Fruit fly (Drosophila melanogaster) whole organism, embryonic: ENCODE results near the gene SNRPG.

ENCODE experiments used
- Abd-B ChIP-seq: fragments of 200-800 bp; sonication (Bioruptor generic); optimal IDR thresholded peaks from 2 replicates; lab custom pipeline; 2018; ENCODE audit warnings: missing biosample characterization, mild to moderate bottlenecking, missing genetic modification characterization, moderate library complexity
- Aef1 ChIP-seq: fragments of 200-800 bp; sonication (Bioruptor generic); IDR thresholded peaks from 3 replicates; pipeline ENCODE4 v1.3.6; 2022; ENCODE audit warnings: missing biosample characterization, missing genetic modification characterization
- Bteb2 ChIP-seq: fragments of 200-800 bp; sonication (Bioruptor generic); optimal IDR thresholded peaks from 2 replicates; lab custom pipeline; 2016; ENCODE audit warnings: missing biosample characterization, missing genetic modification characterization
- CG10431 ChIP-seq: fragments of 200-800 bp; sonication (Bioruptor generic); optimal IDR thresholded peaks from 3 replicates; lab custom pipeline; 2018; ENCODE audit warnings: missing biosample characterization, mild to moderate bottlenecking, missing genetic modification characterization
- CG11560 ChIP-seq: fragments of 200-800 bp; sonication (Bioruptor generic); IDR thresholded peaks from 3 replicates; pipeline ENCODE4 v1.3.6; 2022; ENCODE audit warnings: missing biosample characterization, missing genetic modification characterization
- CG11695 ChIP-seq: fragments of 200-800 bp; sonication (Bioruptor generic); IDR thresholded peaks from 3 replicates; pipeline ENCODE4 v1.3.6; 2022; ENCODE audit warnings: missing biosample characterization, missing genetic modification characterization
- CG11723 ChIP-seq: fragments of 200-800 bp; sonication (Bioruptor generic); optimal IDR thresholded peaks from 2 replicates; lab custom pipeline; 2017; ENCODE audit warnings: missing biosample characterization, mild to moderate bottlenecking, missing genetic modification characterization
- CG12219 ChIP-seq: fragments of 200-800 bp; sonication (Bioruptor generic); optimal IDR thresholded peaks from 3 replicates; lab custom pipeline; 2018; ENCODE audit warnings: missing biosample characterization, mild to moderate bottlenecking, missing genetic modification characterization
- CG13287 ChIP-seq: fragments of 200-800 bp; sonication (Bioruptor generic); IDR thresholded peaks from 2 replicates; pipeline ENCODE4 v1.3.6; 2022; ENCODE audit warnings: missing biosample characterization, missing genetic modification characterization; ENCODE audit not compliant: partially characterized antibody
- CG13424 ChIP-seq: fragments of 200-800 bp; sonication (Bioruptor generic); optimal IDR thresholded peaks from 2 replicates; lab custom pipeline; 2019; ENCODE audit warnings: missing biosample characterization, mild to moderate bottlenecking, missing genetic modification characterization, moderate library complexity
- CG14860 ChIP-seq: fragments of 200-800 bp; sonication (Bioruptor generic); IDR thresholded peaks from 3 replicates; pipeline ENCODE4 v1.3.6; 2022; ENCODE audit warnings: missing biosample characterization, missing genetic modification characterization; ENCODE audit not compliant: partially characterized antibody
- CG15696 ChIP-seq: fragments of 200-800 bp; sonication (Bioruptor generic); optimal IDR thresholded peaks from 2 replicates; lab custom pipeline; 2019; ENCODE audit warnings: missing biosample characterization, mild to moderate bottlenecking, missing genetic modification characterization, moderate library complexity
- CG16813 ChIP-seq: fragments of 200-800 bp; sonication (Bioruptor generic); IDR thresholded peaks from 3 replicates; pipeline ENCODE4 v1.3.6; 2022; ENCODE audit warnings: missing biosample characterization, missing genetic modification characterization; ENCODE audit not compliant: partially characterized antibody
- CG17328 ChIP-seq: fragments of 200-800 bp; sonication (Bioruptor generic); IDR thresholded peaks from 2 replicates; pipeline ENCODE4 v1.3.6; 2022; ENCODE audit warnings: missing biosample characterization, missing genetic modification characterization
- CG17361 ChIP-seq: fragments of 200-800 bp; sonication (Bioruptor generic); IDR thresholded peaks from 3 replicates; pipeline ENCODE4 v1.3.6; 2022; ENCODE audit warnings: missing biosample characterization, missing genetic modification characterization
- CG2678 ChIP-seq: fragments of 200-800 bp; sonication (Bioruptor generic); optimal IDR thresholded peaks from 3 replicates; lab custom pipeline; 2019; ENCODE audit warnings: missing biosample characterization, mild to moderate bottlenecking, missing genetic modification characterization, moderate library complexity
- CG30403 ChIP-seq: fragments of 200-800 bp; sonication (Bioruptor generic); optimal IDR thresholded peaks from 3 replicates; lab custom pipeline; 2016; ENCODE audit warnings: missing biosample characterization, missing genetic modification characterization
- CG3281 ChIP-seq: fragments of 200-800 bp; sonication (Bioruptor generic); optimal IDR thresholded peaks from 3 replicates; lab custom pipeline; 2017; ENCODE audit warnings: missing biosample characterization, mild to moderate bottlenecking, missing genetic modification characterization
- CG4617 ChIP-seq: fragments of 200-800 bp; sonication (Bioruptor generic); optimal IDR thresholded peaks from 3 replicates; lab custom pipeline; 2016; ENCODE audit warnings: missing biosample characterization, missing genetic modification characterization, borderline replicate concordance
- CG4707 ChIP-seq: fragments of 200-800 bp; sonication (Bioruptor generic); optimal IDR thresholded peaks from 2 replicates; lab custom pipeline; 2018; ENCODE audit warnings: missing biosample characterization, mild to moderate bottlenecking, missing genetic modification characterization, moderate library complexity
- CG6791 ChIP-seq: fragments of 200-800 bp; sonication (Bioruptor generic); IDR thresholded peaks from 3 replicates; pipeline ENCODE4 v1.3.6; 2022; ENCODE audit warnings: missing biosample characterization, missing genetic modification characterization; ENCODE audit not compliant: partially characterized antibody
- CG9797 ChIP-seq: fragments of 200-800 bp; sonication (Bioruptor generic); optimal IDR thresholded peaks from 3 replicates; lab custom pipeline; 2018; ENCODE audit warnings: missing biosample characterization, mild to moderate bottlenecking, missing genetic modification characterization
- CTCF ChIP-seq: fragments of 200-800 bp; sonication (Bioruptor generic); optimal IDR thresholded peaks from 2 replicates; lab custom pipeline; 2017; ENCODE audit warnings: missing biosample characterization, mild to moderate bottlenecking, missing genetic modification characterization, moderate library complexity
- CkIIα-i1 ChIP-seq: fragments of 200-800 bp; sonication (Bioruptor generic); IDR thresholded peaks from 2 replicates; pipeline ENCODE4 v1.3.6; 2022; ENCODE audit warnings: missing biosample characterization, missing genetic modification characterization
- CoRest ChIP-seq: fragments of 200-800 bp; sonication (Bioruptor generic); optimal IDR thresholded peaks from 3 replicates; lab custom pipeline; 2018; ENCODE audit warnings: missing biosample characterization, mild to moderate bottlenecking, missing genetic modification characterization, moderate library complexity
- Ets97D ChIP-seq: fragments of 200-800 bp; sonication (Bioruptor generic); optimal IDR thresholded peaks from 3 replicates; lab custom pipeline; 2016; ENCODE audit warnings: missing biosample characterization, missing genetic modification characterization
- HmgZ ChIP-seq: fragments of 200-800 bp; sonication (Bioruptor generic); optimal IDR thresholded peaks from 2 replicates; lab custom pipeline; 2018; ENCODE audit warnings: missing biosample characterization, mild to moderate bottlenecking, missing genetic modification characterization
- Jarid2 ChIP-seq: fragments of 200-800 bp; sonication (Bioruptor generic); optimal IDR thresholded peaks from 3 replicates; lab custom pipeline; 2017; ENCODE audit warnings: mild to moderate bottlenecking, missing biosample characterization, missing genetic modification reagents, missing genetic modification characterization
- Mrtf ChIP-seq: fragments of 200-800 bp; sonication (Bioruptor generic); IDR thresholded peaks from 3 replicates; pipeline ENCODE4 v1.3.6; 2022; ENCODE audit warnings: missing biosample characterization, missing genetic modification characterization
- Stat92E ChIP-seq, 3 experiments: fragments of >200 bp in 2 of 3; fragments of 200-800 bp in 1 of 3; sonication (Bioruptor generic) in 1 of 3; optimal IDR thresholded peaks; 2 replicates each; lab custom pipeline; 2017 to 2019; ENCODE audit warnings: missing biosample characterization in 3 of 3, missing genetic modification characterization in 3 of 3, mild to moderate bottlenecking in 1 of 3, moderate library complexity in 1 of 3
- Xrp1 ChIP-seq: fragments of 200-800 bp; sonication (Bioruptor generic); IDR thresholded peaks from 2 replicates; pipeline ENCODE4 v1.3.6; 2022; ENCODE audit warnings: missing biosample characterization, missing genetic modification characterization
- ab ChIP-seq: fragments of 200-800 bp; sonication (Bioruptor generic); optimal IDR thresholded peaks from 2 replicates; lab custom pipeline; 2016; ENCODE audit warnings: missing biosample characterization, missing genetic modification characterization
- ap ChIP-seq: fragments of 200-800 bp; sonication (Bioruptor generic); IDR thresholded peaks from 2 replicates; pipeline ENCODE4 v1.3.6; 2022; ENCODE audit warnings: missing biosample characterization, missing genetic modification characterization
- ase ChIP-seq: fragments of 200-800 bp; sonication (Bioruptor generic); IDR thresholded peaks from 3 replicates; pipeline ENCODE4 v1.3.6; 2022; ENCODE audit warnings: missing biosample characterization, missing genetic modification characterization
- crc ChIP-seq: fragments of 200-800 bp; sonication (Bioruptor generic); optimal IDR thresholded peaks from 2 replicates; lab custom pipeline; 2016; ENCODE audit warnings: missing biosample characterization, missing genetic modification characterization
- ftz-f1 ChIP-seq: fragments of 200-800 bp; sonication (Bioruptor generic); optimal IDR thresholded peaks from 2 replicates; lab custom pipeline; 2016; ENCODE audit warnings: missing biosample characterization, missing genetic modification characterization
- gcm ChIP-seq: fragments of 200-800 bp; sonication (Bioruptor generic); optimal IDR thresholded peaks from 2 replicates; lab custom pipeline; 2019; ENCODE audit warnings: missing biosample characterization, mild to moderate bottlenecking, missing genetic modification characterization, moderate library complexity
- gem ChIP-seq: fragments of 200-800 bp; sonication (Bioruptor generic); optimal IDR thresholded peaks from 2 replicates; lab custom pipeline; 2019; ENCODE audit warnings: missing biosample characterization, mild to moderate bottlenecking, missing genetic modification characterization, moderate library complexity
- hkb ChIP-seq, 2 experiments: fragments of 200-800 bp in 1 of 2; fragments of >200 bp in 1 of 2; sonication (Bioruptor generic) in 1 of 2; IDR thresholded peaks in 1 of 2; optimal IDR thresholded peaks in 1 of 2; 2 replicates each; pipeline versions ENCODE4 v1.3.6 to Lab custom; 2017 to 2022; ENCODE audit warnings: missing biosample characterization in 1 of 2, missing genetic modification characterization in 1 of 2
- maf-S ChIP-seq: fragments of 200-800 bp; sonication (Bioruptor generic); optimal IDR thresholded peaks from 2 replicates; lab custom pipeline; 2016; ENCODE audit warnings: missing biosample characterization, missing genetic modification characterization
- prd ChIP-seq, 3 experiments: fragments of >200 bp in 2 of 3; fragments of 200-800 bp in 1 of 3; sonication (Bioruptor generic) in 1 of 3; optimal IDR thresholded peaks in 2 of 3; IDR thresholded peaks in 1 of 3; 2 replicates in 2 of 3; 3 replicates in 1 of 3; pipeline versions ENCODE4 v1.3.6 to Lab custom; 2017 to 2022; ENCODE audit warnings: missing biosample characterization in 1 of 3, missing genetic modification characterization in 1 of 3
- stwl ChIP-seq: fragments of 200-800 bp; sonication (Bioruptor generic); optimal IDR thresholded peaks from 3 replicates; lab custom pipeline; 2018; ENCODE audit warnings: missing biosample characterization, mild to moderate bottlenecking, missing genetic modification characterization, moderate library complexity
- tio ChIP-seq: fragments of 200-800 bp; sonication (Bioruptor generic); optimal IDR thresholded peaks from 2 replicates; lab custom pipeline; 2017; ENCODE audit warnings: missing biosample characterization, missing genetic modification characterization, inconsistent platforms
- tll ChIP-seq, 2 experiments: fragments of 200-800 bp in 1 of 2; fragments of >200 bp in 1 of 2; sonication (Bioruptor generic) in 1 of 2; optimal IDR thresholded peaks; 2 replicates each; lab custom pipeline; 2017 to 2019; ENCODE audit warnings: missing biosample characterization in 2 of 2, missing genetic modification characterization in 2 of 2, mild to moderate bottlenecking in 1 of 2, moderate library complexity in 1 of 2
- trem ChIP-seq: fragments of 200-800 bp; optimal IDR thresholded peaks from 3 replicates; lab custom pipeline; 2019; ENCODE audit warnings: missing biosample characterization, mild to moderate bottlenecking, missing genetic modification characterization, moderate library complexity
- vfl ChIP-seq: fragments of 200-800 bp; sonication (Bioruptor generic); optimal IDR thresholded peaks from 2 replicates; lab custom pipeline; 2016; ENCODE audit warnings: missing biosample characterization, missing genetic modification characterization
- vnd ChIP-seq: fragments of 200-800 bp; sonication (Bioruptor generic); IDR thresholded peaks from 3 replicates; pipeline ENCODE4 v1.3.6; 2022; ENCODE audit warnings: missing biosample characterization, missing genetic modification characterization; ENCODE audit not compliant: partially characterized antibody
- vvl ChIP-seq: fragments of 200-800 bp; sonication (Bioruptor generic); IDR thresholded peaks from 2 replicates; pipeline ENCODE4 v1.3.6; 2022; ENCODE audit warnings: missing biosample characterization, missing genetic modification characterization
- yki ChIP-seq: fragments of >200 bp; optimal IDR thresholded peaks from 3 replicates; lab custom pipeline; 2018

The SNRPG gene

DNA sequence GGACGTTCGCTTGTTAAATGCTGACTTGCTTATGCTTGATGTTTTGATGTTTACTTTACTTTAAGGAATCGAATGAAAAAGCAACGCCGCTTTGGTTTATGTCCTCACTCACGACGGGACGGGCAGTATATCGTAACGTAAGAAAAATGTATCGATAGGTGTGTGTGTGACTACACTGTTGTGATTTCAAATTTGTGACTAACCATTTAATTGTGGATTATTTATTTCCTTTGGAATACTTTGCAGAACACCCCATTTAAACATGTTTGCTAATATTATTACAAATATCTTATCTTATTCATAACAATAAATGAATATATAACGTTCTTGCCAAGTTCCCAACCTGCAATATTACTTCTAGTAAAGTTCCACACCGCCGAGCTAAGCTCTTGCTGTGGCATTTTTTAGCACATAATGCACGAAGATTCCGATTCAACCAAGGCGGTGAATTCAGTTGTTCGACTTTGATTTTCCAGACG is 14.8 kb upstream of the SNRPG start, which contains the start of the genes Nemp and r (continued):
- TF ChIP-seq Abd-B (GFP tag; lab: Kevin White, UChicago): peak; percentile 47
- peak; percentile 43; the same call in 1 of the 3 replicates for TF ChIP-seq CG6791
- peak; percentile 40 for TF ChIP-seq HmgZ (tag; lab: Kevin White, UChicago)
- no peak for TF ChIP-seq Xrp1 (GFP tag; lab: Robert Waterston, UW)
- TF ChIP-seq CG17361 (GFP tag; lab: Robert Waterston, UW): 0 out of 3 replicates have a peak, but pooled peaks have one; percentile 12
- peak; percentile 91 for TF ChIP-seq CG11560
- TF ChIP-seq Mrtf (GFP tag; lab: Robert Waterston, UW): no peak
- no peak for TF ChIP-seq CG15696 (tag; lab: Kevin White, UChicago)
- no peak for TF ChIP-seq CG11723 (GFP tag; lab: Kevin White, UChicago)
- no peak for TF ChIP-seq CG17328 (GFP tag; lab: Robert Waterston, UW)
- TF ChIP-seq yki (lab: Kevin White, UChicago): no peak
- peak; percentile 77 for TF ChIP-seq CG16813 (GFP tag; lab: Robert Waterston, UW)
- no peak for TF ChIP-seq maf-S (GFP tag; lab: Kevin White, UChicago)
- TF ChIP-seq CG12219: no peak
- no peak for TF ChIP-seq Jarid2 (GFP tag; lab: Kevin White, UChicago)
- TF ChIP-seq ab (GFP tag; lab: Kevin White, UChicago): no peak
- TF ChIP-seq hkb (optimal IDR thresholded peaks at IDR 0.05; lab: Kevin White, UChicago): peak; percentile 57
- TF ChIP-seq hkb (GFP tag; IDR thresholded peaks at IDR 0.05; lab: Robert Waterston, UW): no peak
- TF ChIP-seq Bteb2 (GFP tag; lab: Kevin White, UChicago): no peak
- TF ChIP-seq CG13287 (GFP tag; lab: Robert Waterston, UW): peak; percentile 74
- no peak for TF ChIP-seq Aef1 (GFP tag; lab: Robert Waterston, UW)
- no peak for TF ChIP-seq gem (tag; lab: Kevin White, UChicago)
- TF ChIP-seq CG4707 (GFP tag; lab: Kevin White, UChicago): no peak
- no peak for TF ChIP-seq prd (optimal IDR thresholded peaks at IDR 0.05; lab: Kevin White, UChicago)
- no peak for TF ChIP-seq prd (GFP tag; IDR thresholded peaks at IDR 0.05; lab: Robert Waterston, UW)
- TF ChIP-seq tll (GFP tag; optimal IDR thresholded peaks at IDR 0.05; lab: Kevin White, UChicago): peak in 1 of 2 experiments; percentile 6
- TF ChIP-seq ftz-f1: no peak
- TF ChIP-seq Stat92E (GFP tag; optimal IDR thresholded peaks at IDR 0.05; lab: Kevin White, UChicago): no peak
- no peak for TF ChIP-seq ap (GFP tag; lab: Robert Waterston, UW)
- TF ChIP-seq CkIIα-i1 (GFP tag; lab: Robert Waterston, UW): no peak
- peak; percentile 65 for TF ChIP-seq CTCF (GFP tag; lab: Kevin White, UChicago)
- no peak for TF ChIP-seq crc (GFP tag; lab: Kevin White, UChicago)
- TF ChIP-seq CoRest (tag; lab: Kevin White, UChicago): peak; percentile 38
- TF ChIP-seq vvl (GFP tag; lab: Robert Waterston, UW): no peak
- TF ChIP-seq CG4617 (GFP tag; lab: Kevin White, UChicago): peak; percentile 14
- TF ChIP-seq vnd (GFP tag; lab: Robert Waterston, UW): peak; percentile 62; the same call in 2 of the 3 replicates
- TF ChIP-seq vfl: no peak
- peak; percentile 55 for TF ChIP-seq CG9797 (GFP tag; lab: Kevin White, UChicago)
- TF ChIP-seq gcm (GFP tag; lab: Kevin White, UChicago): no peak
- TF ChIP-seq CG13424: no peak
- TF ChIP-seq stwl (tag; lab: Kevin White, UChicago): peak; percentile 40
- TF ChIP-seq CG30403: no peak
- no peak for TF ChIP-seq CG10431 (GFP tag; lab: Kevin White, UChicago)
- TF ChIP-seq CG2678 (tag; lab: Kevin White, UChicago): no peak
- peak; percentile 24 for TF ChIP-seq trem (tag; lab: Kevin White, UChicago)
- no peak for TF ChIP-seq CG3281
- no peak for TF ChIP-seq ase
- TF ChIP-seq CG14860 (GFP tag; lab: Robert Waterston, UW): peak; percentile 49; the same call in 1 of the 3 replicates
- no peak for TF ChIP-seq CG11695 (GFP tag; lab: Robert Waterston, UW)
- TF ChIP-seq tio: no peak
- peak; percentile 29 for TF ChIP-seq Ets97D (GFP tag; lab: Kevin White, UChicago)
